Worm (Caenorhabditis elegans) whole organism, L1 larva: Measurements from ENCODE around the gene ceh-38.

Source experiments
- C04F5.9 ChIP-seq: sonication (generic microtip); optimal IDR thresholded peaks from 2 replicates; lab custom pipeline; 2016; ENCODE audit warnings: missing genetic modification characterization, missing compliant biosample characterization
- aha-1 ChIP-seq: fragments of 150-350 bp; optimal IDR thresholded peaks from 2 replicates; lab custom pipeline; 2014; ENCODE audit warnings: missing biosample characterization, missing genetic modification characterization
- ama-1 ChIP-seq: fragments of 150-350 bp; optimal IDR thresholded peaks from 2 replicates; lab custom pipeline; 2014
- ceh-63 ChIP-seq: fragments of 200-800 bp; sonication (Bioruptor generic); optimal IDR thresholded peaks from 2 replicates; lab custom pipeline; 2018; ENCODE audit warnings: mild to moderate bottlenecking, missing genetic modification characterization, missing compliant biosample characterization
- ceh-8 ChIP-seq: fragments of 200-800 bp; sonication (Bioruptor generic); optimal IDR thresholded peaks from 2 replicates; lab custom pipeline; 2018; ENCODE audit warnings: mild to moderate bottlenecking, missing genetic modification characterization, moderate library complexity, missing compliant biosample characterization
- ceh-82 ChIP-seq, 3 experiments: fragments of 150-350 bp in 1 of 3; sonication (generic microtip) in 2 of 3; optimal IDR thresholded peaks; 2 replicates each; lab custom pipeline; 2014 to 2017; ENCODE audit warnings: missing biosample characterization in 3 of 3, missing genetic modification characterization in 3 of 3
- ceh-90 ChIP-seq: sonication (generic microtip); optimal IDR thresholded peaks from 2 replicates; lab custom pipeline; 2016; ENCODE audit warnings: missing genetic modification characterization, missing compliant biosample characterization
- dpl-1 ChIP-seq, 3 experiments: fragments of 150-350 bp in 2 of 3; sonication (generic microtip) in 1 of 3; optimal IDR thresholded peaks; 2 replicates each; lab custom pipeline; 2014 to 2017; ENCODE audit warnings: missing biosample characterization in 3 of 3, missing genetic modification characterization in 3 of 3, missing genetic modification reagents in 3 of 3
- efl-1 ChIP-seq, 4 experiments: fragments of 150-350 bp; optimal IDR thresholded peaks in 3 of 4; peaks in 1 of 4; 1 replicate in 1 of 4; 2 replicates in 3 of 4; lab custom pipeline; 2014; ENCODE audit warnings: missing biosample characterization in 2 of 4, missing genetic modification characterization in 2 of 4, missing genetic modification reagents in 2 of 4
- egl-13 ChIP-seq: sonication (generic microtip); optimal IDR thresholded peaks from 2 replicates; lab custom pipeline; 2016; ENCODE audit warnings: missing genotype, missing genetic modification reagents, missing genetic modification characterization, missing compliant biosample characterization
- elt-2 ChIP-seq: sonication (generic microtip); optimal IDR thresholded peaks from 2 replicates; lab custom pipeline; 2016; ENCODE audit warnings: missing genetic modification characterization, mild to moderate bottlenecking, inconsistent platforms, missing compliant biosample characterization, missing genetic modification reagents
- ets-5 ChIP-seq: fragments of 200-800 bp; sonication (Bioruptor generic); IDR thresholded peaks from 2 replicates; pipeline ENCODE4 v1.3.6; 2022; ENCODE audit warnings: missing genetic modification characterization, missing compliant biosample characterization
- fkh-10 ChIP-seq: sonication (generic microtip); optimal IDR thresholded peaks from 2 replicates; lab custom pipeline; 2017; ENCODE audit warnings: missing biosample characterization, missing genetic modification reagents, missing genetic modification characterization
- fkh-4 ChIP-seq: sonication (generic microtip); optimal IDR thresholded peaks from 2 replicates; lab custom pipeline; 2016; ENCODE audit warnings: missing compliant biosample characterization, missing genetic modification characterization, borderline replicate concordance
- fos-1 ChIP-seq: fragments of 150-350 bp; optimal IDR thresholded peaks from 2 replicates; lab custom pipeline; 2014; ENCODE audit warnings: missing biosample characterization, missing genetic modification characterization
- grh-1 ChIP-seq: fragments of 200-800 bp; sonication (Bioruptor generic); IDR thresholded peaks from 2 replicates; pipeline ENCODE4 v1.3.6; 2022; ENCODE audit warnings: missing genetic modification reagents, missing genetic modification characterization, missing compliant biosample characterization
- hlh-17 ChIP-seq: fragments of 200-800 bp; sonication (Bioruptor generic); optimal IDR thresholded peaks from 2 replicates; lab custom pipeline; 2018; ENCODE audit warnings: missing genetic modification characterization, mild to moderate bottlenecking, missing compliant biosample characterization, moderate library complexity, borderline replicate concordance
- hlh-4 ChIP-seq: sonication (generic microtip); optimal IDR thresholded peaks from 2 replicates; lab custom pipeline; 2016; ENCODE audit warnings: mild to moderate bottlenecking, missing genetic modification characterization, missing compliant biosample characterization
- irx-1 ChIP-seq: sonication (generic microtip); optimal IDR thresholded peaks from 2 replicates; lab custom pipeline; 2016; ENCODE audit warnings: missing genetic modification characterization, missing compliant biosample characterization
- isw-1 ChIP-seq: fragments of 200-800 bp; sonication (Bioruptor generic); IDR thresholded peaks from 2 replicates; pipeline ENCODE4 v1.3.6; 2022; ENCODE audit warnings: missing genetic modification characterization, missing compliant biosample characterization
- lin-13 ChIP-seq: fragments of 150-350 bp; optimal IDR thresholded peaks from 2 replicates; lab custom pipeline; 2014; ENCODE audit warnings: missing biosample characterization, missing genetic modification reagents, missing genetic modification characterization
- lin-14 ChIP-seq: fragments of 200-800 bp; sonication (Bioruptor generic); optimal IDR thresholded peaks from 2 replicates; lab custom pipeline; 2018; ENCODE audit warnings: mild to moderate bottlenecking, missing genetic modification characterization, moderate library complexity, missing compliant biosample characterization
- lin-15B ChIP-seq: fragments of 150-350 bp; sonication (generic microtip); optimal IDR thresholded peaks from 3 replicates; lab custom pipeline; 2014; ENCODE audit warnings: missing biosample characterization, missing genetic modification characterization
- lin-35 ChIP-seq, 2 experiments: fragments of 150-350 bp; optimal IDR thresholded peaks; 2 replicates each; lab custom pipeline; 2014; ENCODE audit warnings: missing biosample characterization in 2 of 2, missing genetic modification characterization in 2 of 2, missing genetic modification reagents in 2 of 2
- mab-9 ChIP-seq: fragments of 200-800 bp; sonication (Bioruptor generic); IDR thresholded peaks from 2 replicates; pipeline ENCODE4 v1.3.6; 2022; ENCODE audit warnings: missing genetic modification reagents, missing genetic modification characterization, missing compliant biosample characterization
- mdl-1 ChIP-seq, 2 experiments: fragments of 150-350 bp; optimal IDR thresholded peaks; 2 replicates each; lab custom pipeline; 2014 to 2017; ENCODE audit warnings: missing biosample characterization in 2 of 2, missing genetic modification characterization in 2 of 2, inconsistent platforms in 1 of 2
- mef-2 ChIP-seq: fragments of 150-350 bp; optimal IDR thresholded peaks from 2 replicates; lab custom pipeline; 2014; ENCODE audit warnings: missing biosample characterization, missing genetic modification characterization
- mep-1 ChIP-seq: fragments of 150-350 bp; optimal IDR thresholded peaks from 2 replicates; lab custom pipeline; 2014; ENCODE audit warnings: missing biosample characterization, missing genetic modification characterization
- nhr-11 ChIP-seq: fragments of 150-350 bp; optimal IDR thresholded peaks from 2 replicates; lab custom pipeline; 2014; ENCODE audit warnings: missing biosample characterization, missing genetic modification characterization
- nhr-19 ChIP-seq: fragments of 200-800 bp; sonication (Bioruptor generic); conservative IDR thresholded peaks from 2 replicates; pipeline ENCODE4 v1.3.6; 2022; ENCODE audit warnings: missing genetic modification characterization, missing compliant biosample characterization
- nhr-237 ChIP-seq: fragments of 150-350 bp; optimal IDR thresholded peaks from 2 replicates; lab custom pipeline; 2014; ENCODE audit warnings: missing biosample characterization, missing genetic modification characterization
- nhr-28 ChIP-seq: fragments of 150-350 bp; optimal IDR thresholded peaks from 2 replicates; lab custom pipeline; 2014; ENCODE audit warnings: missing biosample characterization, missing genetic modification characterization
- nhr-47 ChIP-seq: sonication (generic microtip); optimal IDR thresholded peaks from 2 replicates; lab custom pipeline; 2016; ENCODE audit warnings: mild to moderate bottlenecking, missing genetic modification characterization, moderate library complexity, missing compliant biosample characterization
- nhr-71 ChIP-seq: sonication (generic microtip); optimal IDR thresholded peaks from 2 replicates; lab custom pipeline; 2016; ENCODE audit warnings: mild to moderate bottlenecking, missing genetic modification characterization, moderate library complexity, missing compliant biosample characterization
- nhr-76 ChIP-seq: sonication (generic microtip); optimal IDR thresholded peaks from 2 replicates; lab custom pipeline; 2017; ENCODE audit warnings: missing biosample characterization, missing genetic modification characterization
- nhr-77 ChIP-seq: fragments of 150-350 bp; optimal IDR thresholded peaks from 2 replicates; lab custom pipeline; 2014; ENCODE audit warnings: missing biosample characterization, missing genetic modification characterization
- nhr-84 ChIP-seq: sonication (generic microtip); optimal IDR thresholded peaks from 2 replicates; lab custom pipeline; 2017; ENCODE audit warnings: missing biosample characterization, missing genetic modification characterization
- pax-3 ChIP-seq: fragments of 200-800 bp; sonication (Bioruptor generic); optimal IDR thresholded peaks from 2 replicates; lab custom pipeline; 2018; ENCODE audit warnings: mild to moderate bottlenecking, missing genetic modification characterization, moderate library complexity, missing compliant biosample characterization
- pqm-1 ChIP-seq: sonication (generic microtip); optimal IDR thresholded peaks from 3 replicates; lab custom pipeline; 2017; ENCODE audit warnings: missing biosample characterization, missing genetic modification characterization
- rnt-1 ChIP-seq: sonication (generic microtip); optimal IDR thresholded peaks from 2 replicates; lab custom pipeline; 2016; ENCODE audit warnings: mild to moderate bottlenecking, missing genetic modification characterization, moderate library complexity, missing compliant biosample characterization
- snpc-4 ChIP-seq: fragments of 150-350 bp; optimal IDR thresholded peaks from 2 replicates; lab custom pipeline; 2014; ENCODE audit warnings: missing biosample characterization, missing genetic modification characterization
- snu-23 ChIP-seq: sonication (generic microtip); optimal IDR thresholded peaks from 2 replicates; lab custom pipeline; 2016; ENCODE audit warnings: missing genetic modification characterization, missing compliant biosample characterization
- sox-4 ChIP-seq: sonication (generic microtip); optimal IDR thresholded peaks from 2 replicates; lab custom pipeline; 2016; ENCODE audit warnings: missing genetic modification characterization, missing compliant biosample characterization
- sptf-1 ChIP-seq: fragments of 150-350 bp; optimal IDR thresholded peaks from 2 replicates; lab custom pipeline; 2014; ENCODE audit warnings: missing biosample characterization, missing genetic modification characterization
- sup-37 ChIP-seq: fragments of 200-800 bp; sonication (Bioruptor generic); optimal IDR thresholded peaks from 2 replicates; lab custom pipeline; 2018; ENCODE audit warnings: mild to moderate bottlenecking, missing genetic modification characterization, missing compliant biosample characterization
- swsn-7 ChIP-seq: sonication (generic microtip); optimal IDR thresholded peaks from 2 replicates; lab custom pipeline; 2016; ENCODE audit warnings: missing genetic modification characterization, missing compliant biosample characterization
- unc-130 ChIP-seq: fragments of 150-350 bp; optimal IDR thresholded peaks from 2 replicates; lab custom pipeline; 2017; ENCODE audit warnings: missing biosample characterization, missing genetic modification characterization, inconsistent platforms
- unc-30 ChIP-seq: sonication (generic microtip); optimal IDR thresholded peaks from 2 replicates; lab custom pipeline; 2017; ENCODE audit warnings: missing biosample characterization, missing genetic modification characterization
- unc-86 ChIP-seq: sonication (generic microtip); optimal IDR thresholded peaks from 2 replicates; lab custom pipeline; 2016; ENCODE audit warnings: missing genetic modification characterization, missing compliant biosample characterization
- zag-1 ChIP-seq: fragments of 150-350 bp; optimal IDR thresholded peaks from 2 replicates; lab custom pipeline; 2014; ENCODE audit warnings: missing biosample characterization, missing genetic modification characterization

ceh-38 gene

DNA sequence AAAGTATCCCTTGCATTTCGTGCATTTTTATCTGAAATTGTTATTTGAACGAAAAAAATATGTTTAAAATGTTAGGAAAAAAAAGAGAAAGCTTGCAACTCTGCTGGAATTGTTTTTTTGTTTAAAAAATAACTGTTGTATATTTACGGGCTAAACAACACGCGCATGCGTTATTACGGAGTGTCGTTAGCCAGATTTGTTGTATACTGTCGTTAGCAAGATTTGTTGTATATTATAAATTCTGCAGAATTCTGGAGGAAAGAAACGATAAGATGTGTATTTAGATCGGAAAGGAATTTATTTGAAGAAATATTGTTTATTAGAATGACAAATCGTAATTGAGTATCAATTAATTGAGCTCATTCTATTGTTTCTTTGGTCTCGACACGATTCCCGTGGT lies 16.3 kb downstream of the ceh-38 start, which contains the start of gene eif-2Bgamma (continued):
- TF ChIP-seq dpl-1 (GFP tag; optimal IDR thresholded peaks at IDR 0.05; lab: Kevin White, UChicago), result peak; percentile 24 to 64 (median 56)
- no peak for TF ChIP-seq sptf-1 (tag; lab: Kevin White, UChicago)
- TF ChIP-seq pax-3 (tag; lab: Kevin White, UChicago), result no peak

DNA sequence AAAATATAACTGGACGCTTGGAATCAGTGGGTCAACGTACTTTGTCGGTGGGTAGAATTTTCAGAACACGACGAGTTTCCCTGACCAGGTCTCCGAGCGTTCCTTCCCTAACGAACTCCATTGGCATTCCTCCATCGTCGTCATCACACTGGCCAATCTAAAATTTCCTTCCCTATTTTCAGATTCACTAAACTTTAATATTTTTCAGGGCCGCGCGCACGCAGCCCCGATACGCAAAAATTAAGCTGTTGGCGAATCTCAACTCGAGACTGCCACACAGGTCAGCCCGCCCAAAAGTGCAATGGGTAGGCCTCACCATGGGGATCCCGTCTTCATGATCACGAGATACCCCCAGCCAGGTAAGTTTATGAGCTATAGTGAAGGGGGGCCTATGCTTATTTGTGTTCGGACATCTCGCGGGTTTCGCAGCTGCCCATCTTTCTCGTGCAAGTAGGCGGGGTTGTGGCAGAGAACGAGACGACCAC lies 16.9 kb downstream of the ceh-38 start:
- TF ChIP-seq nhr-28 (tag; lab: Kevin White, UChicago) (no peak), pqm-1 (tag; lab: Kevin White, UChicago) (no peak), nhr-71 (tag; lab: Kevin White, UChicago) (peak; percentile 93), rnt-1 (tag; lab: Kevin White, UChicago) (peak; percentile 93), nhr-47 (peak; percentile 93), unc-86 (peak; percentile 74), sptf-1 (tag; lab: Kevin White, UChicago) (no peak), snu-23 (peak; percentile 86), nhr-77 (tag; lab: Kevin White, UChicago) (peak; percentile 81), nhr-76 (no peak), nhr-237 (tag; lab: Kevin White, UChicago) (no peak), isw-1 (GFP tag; lab: Robert Waterston, UW) (peak; percentile 48), snpc-4 (tag; lab: Kevin White, UChicago) (peak; percentile 98), mep-1 (tag; lab: Kevin White, UChicago) (peak; percentile 65), unc-30 (no peak), ceh-90 (tag; lab: Kevin White, UChicago) (no peak), ceh-63 (GFP tag; lab: Kevin White, UChicago) (no peak), lin-35 (GFP tag; optimal IDR thresholded peaks at IDR 0.05; lab: Kevin White, UChicago) (peak; percentile 41 to 65), ama-1 (lab: Kevin White, UChicago) (peak; percentile 95), egl-13 (tag; lab: Kevin White, UChicago) (peak; percentile 70), ets-5 (GFP tag; lab: Robert Waterston, UW) (0 out of 2 replicates have a peak, but pooled peaks have one; percentile 30), grh-1 (GFP tag; lab: Robert Waterston, UW) (peak; percentile 73), lin-15B (tag; lab: Kevin White, UChicago) (peak; percentile 35), nhr-84 (tag; lab: Kevin White, UChicago) (no peak), nhr-11 (tag; lab: Kevin White, UChicago) (peak; percentile 12), fos-1 (tag; lab: Kevin White, UChicago) (peak; percentile 65), mab-9 (GFP tag; lab: Robert Waterston, UW) (no peak; the same call in 1 of the 2 replicates), ceh-82 (tag; optimal IDR thresholded peaks at IDR 0.05; lab: Kevin White, UChicago) (peak; percentile 53 to 77 (median 72)), mdl-1 (tag; optimal IDR thresholded peaks at IDR 0.05; lab: Kevin White, UChicago) (peak; percentile 54), fkh-4 (tag; lab: Kevin White, UChicago) (no peak), ceh-8 (GFP tag; lab: Kevin White, UChicago) (peak; percentile 37), nhr-19 (GFP tag; lab: Robert Waterston, UW) (peak; percentile 93), efl-1 (optimal IDR thresholded peaks at IDR 0.05; lab: Kevin White, UChicago) (peak; percentile 60 to 78), efl-1 (GFP tag; optimal IDR thresholded peaks at IDR 0.05 in 1 of 2; lab: Kevin White, UChicago) (peak; percentile 37 to 96), elt-2 (tag; lab: Kevin White, UChicago) (peak; percentile 50), unc-130 (tag; lab: Kevin White, UChicago) (peak; percentile 5), lin-14 (GFP tag; lab: Kevin White, UChicago) (peak; percentile 86), sup-37 (GFP tag; lab: Kevin White, UChicago) (peak; percentile 75), dpl-1 (GFP tag; optimal IDR thresholded peaks at IDR 0.05; lab: Kevin White, UChicago) (peak; percentile 42 to 54 (median 52)), fkh-10 (GFP tag; lab: Kevin White, UChicago) (peak; percentile 21), sox-4 (no peak), hlh-4 (tag; lab: Kevin White, UChicago) (no peak), hlh-17 (GFP tag; lab: Kevin White, UChicago) (peak; percentile 34), irx-1 (tag; lab: Kevin White, UChicago) (peak; percentile 66), mef-2 (no peak), lin-13 (GFP tag; lab: Kevin White, UChicago) (peak; percentile 85), aha-1 (peak; percentile 21), zag-1 (no peak), swsn-7 (tag; lab: Kevin White, UChicago) (peak; percentile 87), C04F5.9 (tag; lab: Kevin White, UChicago) (peak; percentile 80)
